Fruit fly (Drosophila melanogaster): ENCODE results near the gene CG13114.

DNA sequence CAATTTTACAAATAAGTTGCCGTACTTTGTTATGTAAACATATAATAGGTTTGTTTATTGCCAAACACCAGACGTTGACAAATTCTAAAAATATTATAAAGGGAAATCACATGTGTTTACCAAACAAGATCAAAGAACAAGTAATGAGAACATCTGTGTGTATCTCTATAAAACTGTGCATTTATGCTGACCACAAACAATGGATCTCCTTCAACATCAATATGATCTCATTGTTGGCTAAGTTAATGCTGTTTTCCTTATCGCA lies 46.7 kb upstream of the CG13114 start:
- TF ChIP-seq bab1 (GFP tag; optimal IDR thresholded peaks at IDR 0.05), result no peak
- no peak for TF ChIP-seq cic (GFP tag; optimal IDR thresholded peaks at IDR 0.05)
- TF ChIP-seq kay (GFP tag; ENCODE audit: borderline replicate concordance), result no peak
- no peak for TF ChIP-seq CG5204 (GFP tag; optimal IDR thresholded peaks at IDR 0.05)

All from whole organism, adult.